Fruit fly (Drosophila melanogaster): Measurements from ENCODE around the gene Pdss2.

The Pdss2 gene

dm6 chr3L:21054188-21054893, 26.6 kb downstream of the Pdss2 start (continued):
- TF ChIP-seq unc-4 (GFP tag; IDR thresholded peaks at IDR 0.05; ENCODE audit: partially characterized antibody), result no peak
- TF ChIP-seq lab (GFP tag; optimal IDR thresholded peaks at IDR 0.05), result peak; percentile 48
- TF ChIP-seq CG14014 (GFP tag; IDR thresholded peaks at IDR 0.05), result 0 out of 2 replicates have a peak, but pooled peaks have one; percentile 6
- no peak for TF ChIP-seq otp (GFP tag; IDR thresholded peaks at IDR 0.05)
- no peak for TF ChIP-seq abd-A (tag; optimal IDR thresholded peaks at IDR 0.05)
- TF ChIP-seq E2f2 (GFP tag; IDR thresholded peaks at IDR 0.05), result 0 out of 2 replicates have a peak, but pooled peaks have one; percentile 8
- no peak for TF ChIP-seq Nf-YA (GFP tag; IDR thresholded peaks at IDR 0.05)
- no peak for TF ChIP-seq Lpt (GFP tag; optimal IDR thresholded peaks at IDR 0.05)
- 0 out of 3 replicates have a peak, but pooled peaks have one; percentile 4 for TF ChIP-seq jigr1 (GFP tag; IDR thresholded peaks at IDR 0.05)
- TF ChIP-seq CG2120 (GFP tag; optimal IDR thresholded peaks at IDR 0.05), result no peak
- no peak for TF ChIP-seq CG2129 (GFP tag; IDR thresholded peaks at IDR 0.05; ENCODE audit: partially characterized antibody)
- TF ChIP-seq CG43689 (GFP tag; IDR thresholded peaks at IDR 0.05), result no peak
- no peak for TF ChIP-seq insv (GFP tag; optimal IDR thresholded peaks at IDR 0.05)
- TF ChIP-seq grau (tag; optimal IDR thresholded peaks at IDR 0.05), result no peak
- TF ChIP-seq Oli (tag; optimal IDR thresholded peaks at IDR 0.05), result no peak
- TF ChIP-seq Taf1 (GFP tag; IDR thresholded peaks at IDR 0.05), result no peak
- TF ChIP-seq CG4328 (GFP tag; optimal IDR thresholded peaks at IDR 0.05), result no peak
- TF ChIP-seq salm (tag; optimal IDR thresholded peaks at IDR 0.05), result no peak
- no peak for TF ChIP-seq CG1024 (GFP tag; IDR thresholded peaks at IDR 0.05)
- no peak for TF ChIP-seq pros (GFP tag; optimal IDR thresholded peaks at IDR 0.05)
- no peak for TF ChIP-seq ewg (GFP tag; optimal IDR thresholded peaks at IDR 0.05)
- no peak for TF ChIP-seq CG17328 (GFP tag; IDR thresholded peaks at IDR 0.05)
- no peak for TF ChIP-seq fd3F (GFP tag; optimal IDR thresholded peaks at IDR 0.05)
- no peak for TF ChIP-seq CG12391 (tag; optimal IDR thresholded peaks at IDR 0.05)
- TF ChIP-seq CG2875 (GFP tag; optimal IDR thresholded peaks at IDR 0.05), result no peak
- no peak for TF ChIP-seq CG18619 (GFP tag; optimal IDR thresholded peaks at IDR 0.05)
- TF ChIP-seq sqz (GFP tag; optimal IDR thresholded peaks at IDR 0.05), result no peak
- no peak for TF ChIP-seq Deaf1 (tag; optimal IDR thresholded peaks at IDR 0.05)
- TF ChIP-seq Hr78 (GFP tag; optimal IDR thresholded peaks at IDR 0.05), result no peak
- no peak for TF ChIP-seq ATbp (GFP tag; optimal IDR thresholded peaks at IDR 0.05)
- no peak for TF ChIP-seq Dfd (GFP tag; optimal IDR thresholded peaks at IDR 0.05)
- no peak for TF ChIP-seq CG2116 (GFP tag; optimal IDR thresholded peaks at IDR 0.05)
- TF ChIP-seq CG4404 (GFP tag; IDR thresholded peaks at IDR 0.05), result 0 out of 2 replicates have a peak, but pooled peaks have one; percentile 5
- TF ChIP-seq sr (GFP tag; IDR thresholded peaks at IDR 0.05), result no peak; the same call in 2 of the 3 replicates
- no peak for TF ChIP-seq CG15011 (GFP tag; optimal IDR thresholded peaks at IDR 0.05)
- no peak for TF ChIP-seq exex (tag; optimal IDR thresholded peaks at IDR 0.05)
- TF ChIP-seq h (optimal IDR thresholded peaks at IDR 0.05), result no peak
- TF ChIP-seq run (tag; optimal IDR thresholded peaks at IDR 0.05), result no peak
- TF ChIP-seq CG12769 (tag; optimal IDR thresholded peaks at IDR 0.05), result peak; percentile 11
- TF ChIP-seq fd64A (GFP tag; optimal IDR thresholded peaks at IDR 0.05), result no peak
- no peak for TF ChIP-seq Med (GFP tag)
- no peak for TF ChIP-seq CG6683 (GFP tag; optimal IDR thresholded peaks at IDR 0.05)
- TF ChIP-seq vvl (GFP tag; IDR thresholded peaks at IDR 0.05), result no peak
- TF ChIP-seq Hr51 (GFP tag; optimal IDR thresholded peaks at IDR 0.05), result no peak
- peak; percentile 17 for TF ChIP-seq Sox100B (GFP tag; optimal IDR thresholded peaks at IDR 0.05)
- peak; percentile 21 for TF ChIP-seq Sox102F (GFP tag; optimal IDR thresholded peaks at IDR 0.05)
- TF ChIP-seq CG8089 (GFP tag; optimal IDR thresholded peaks at IDR 0.05), result no peak
- TF ChIP-seq CG9609 (GFP tag; optimal IDR thresholded peaks at IDR 0.05), result no peak
- TF ChIP-seq CG14965 (GFP tag; optimal IDR thresholded peaks at IDR 0.05; ENCODE audit: borderline replicate concordance), result no peak
